Worm (Caenorhabditis elegans): ENCODE results near the gene T23F6.3.
A peak's percentile ranks its signal among the peaks of the same experiment; 100 is the strongest.
"Not testable (repeated sequence)": the region's sequence is repeated elsewhere in the genome, so short reads cannot be mapped to it uniquely, and the experiment has no call there.

The T23F6.3 gene

ce11 chrIV:12684341-12684740, 40.2 kb downstream of the T23F6.3 start, which contains the start of gene prmt-9:
Gene prmt-9, minus strand, starts transcription at chrIV:12684378.
- TF ChIP-seq tbx-2 (tag; optimal IDR thresholded peaks at IDR 0.05): no peak
- no peak for TF ChIP-seq ztf-11 (tag; optimal IDR thresholded peaks at IDR 0.05)
- no peak for TF ChIP-seq jun-1 (tag; optimal IDR thresholded peaks at IDR 0.05)
- TF ChIP-seq fkh-2 (tag; optimal IDR thresholded peaks at IDR 0.05): no peak
- no peak for TF ChIP-seq ceh-28 (tag; optimal IDR thresholded peaks at IDR 0.05)
- no peak for TF ChIP-seq elt-1 (tag; optimal IDR thresholded peaks at IDR 0.05)
- TF ChIP-seq nfya-1 (tag; optimal IDR thresholded peaks at IDR 0.05; ENCODE audit: insufficient read depth): peak; percentile 36
- no peak for TF ChIP-seq mdl-1 (tag; optimal IDR thresholded peaks at IDR 0.05)
- peak; percentile 54 for TF ChIP-seq lin-15B (tag; optimal IDR thresholded peaks at IDR 0.05)
- no peak for TF ChIP-seq aly-2 (tag; optimal IDR thresholded peaks at IDR 0.05)
- TF ChIP-seq unc-62 (GFP tag; optimal IDR thresholded peaks at IDR 0.05): no peak
- TF ChIP-seq nhr-77 (tag; optimal IDR thresholded peaks at IDR 0.05): no peak
- no peak for TF ChIP-seq unc-39 (tag; optimal IDR thresholded peaks at IDR 0.05)
- TF ChIP-seq lin-39 (tag; optimal IDR thresholded peaks at IDR 0.05): peak; percentile 36
- no peak for TF ChIP-seq egl-27 (tag; optimal IDR thresholded peaks at IDR 0.05)

ce11 chrIV:12677137-12677536, 47.4 kb downstream of the T23F6.3 start, which contains the start of gene T23B5.6:
Gene T23B5.6, minus strand, starts transcription at chrIV:12677237.
- TF ChIP-seq nhr-237, daf-12, hmg-11 (tag; optimal IDR thresholded peaks at IDR 0.05): not testable (repeated sequence)

- no peak for TF ChIP-seq mml-1 (tag; optimal IDR thresholded peaks at IDR 0.05)
- no peak for TF ChIP-seq ceh-82 (tag; optimal IDR thresholded peaks at IDR 0.05)
- TF ChIP-seq ztf-11 (tag; optimal IDR thresholded peaks at IDR 0.05): no peak
- no peak for TF ChIP-seq elt-3 (tag; optimal IDR thresholded peaks at IDR 0.05)
- no peak for TF ChIP-seq pha-4 (tag; optimal IDR thresholded peaks at IDR 0.05)
- no peak for TF ChIP-seq mdl-1 (tag; optimal IDR thresholded peaks at IDR 0.05)
- TF ChIP-seq nhr-43 (tag; optimal IDR thresholded peaks at IDR 0.05; ENCODE audit: poor library complexity, severe bottlenecking): no peak
- TF ChIP-seq tbx-2 (tag; optimal IDR thresholded peaks at IDR 0.05): no peak
- TF ChIP-seq nhr-12 (tag; optimal IDR thresholded peaks at IDR 0.05): no peak
Measured at ce11 chrIV:12674700-12675099, 49.9 kb downstream of the T23F6.3 start, which contains the start of gene T23B5.4. Gene T23B5.4, plus strand, starts transcription at chrIV:12675000.

Data from whole organism, L3 larva.